Worm (Caenorhabditis elegans): ENCODE results near the gene C08F1.10.

ce11 chrII:1759602-1760001 lies 26.5 kb downstream of the C08F1.10 start, which contains the start of gene F36H5.18:
- TF ChIP-seq cog-1 (tag; optimal IDR thresholded peaks at IDR 0.05) (no peak), flt-1 (GFP tag; IDR thresholded peaks at IDR 0.05) (no peak), tab-1 (GFP tag; IDR thresholded peaks at IDR 0.05) (no peak), T22C8.4 (GFP tag; IDR thresholded peaks at IDR 0.05) (no peak), ztf-29 (GFP tag; IDR thresholded peaks at IDR 0.05) (no peak)
